Fruit fly (Drosophila melanogaster): ENCODE data around the gene inaF-D.

The inaF-D gene

DNA sequence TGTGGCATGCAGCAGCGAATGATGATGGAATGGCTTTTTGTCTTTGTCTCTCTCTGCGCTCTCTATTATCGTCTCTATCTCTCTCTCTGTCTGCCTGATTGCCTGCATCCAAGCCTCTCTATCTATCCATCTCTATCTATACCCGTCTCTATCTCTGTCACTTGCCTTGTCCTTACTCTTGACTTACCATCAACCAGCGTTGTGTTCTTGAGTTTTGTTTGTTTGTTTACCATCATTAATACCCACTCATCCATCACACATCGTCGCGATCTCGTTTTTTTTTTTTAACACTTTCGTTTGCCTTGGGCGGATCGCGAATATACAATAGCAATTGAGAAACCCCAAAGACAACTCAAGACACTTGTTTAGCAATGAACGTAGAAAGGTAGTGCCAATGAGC lies 39.2 kb downstream of the inaF-D start:
- no peak for TF ChIP-seq CG8119 (GFP tag; IDR thresholded peaks at IDR 0.05)
- no peak for TF ChIP-seq CG3032 (tag; optimal IDR thresholded peaks at IDR 0.05)
- TF ChIP-seq CG9139 (GFP tag; optimal IDR thresholded peaks at IDR 0.05): no peak
- peak; percentile 64 for TF ChIP-seq Eip78C (GFP tag)
- peak in 1 of 2 experiments; percentile 12 for TF ChIP-seq ss (GFP tag; optimal IDR thresholded peaks at IDR 0.05)
- TF ChIP-seq Eip93F (GFP tag; optimal IDR thresholded peaks at IDR 0.05): no peak
- TF ChIP-seq CG6792 (GFP tag; optimal IDR thresholded peaks at IDR 0.05): no peak
- peak; percentile 25 for TF ChIP-seq fkh (GFP tag; optimal IDR thresholded peaks at IDR 0.05)

DNA sequence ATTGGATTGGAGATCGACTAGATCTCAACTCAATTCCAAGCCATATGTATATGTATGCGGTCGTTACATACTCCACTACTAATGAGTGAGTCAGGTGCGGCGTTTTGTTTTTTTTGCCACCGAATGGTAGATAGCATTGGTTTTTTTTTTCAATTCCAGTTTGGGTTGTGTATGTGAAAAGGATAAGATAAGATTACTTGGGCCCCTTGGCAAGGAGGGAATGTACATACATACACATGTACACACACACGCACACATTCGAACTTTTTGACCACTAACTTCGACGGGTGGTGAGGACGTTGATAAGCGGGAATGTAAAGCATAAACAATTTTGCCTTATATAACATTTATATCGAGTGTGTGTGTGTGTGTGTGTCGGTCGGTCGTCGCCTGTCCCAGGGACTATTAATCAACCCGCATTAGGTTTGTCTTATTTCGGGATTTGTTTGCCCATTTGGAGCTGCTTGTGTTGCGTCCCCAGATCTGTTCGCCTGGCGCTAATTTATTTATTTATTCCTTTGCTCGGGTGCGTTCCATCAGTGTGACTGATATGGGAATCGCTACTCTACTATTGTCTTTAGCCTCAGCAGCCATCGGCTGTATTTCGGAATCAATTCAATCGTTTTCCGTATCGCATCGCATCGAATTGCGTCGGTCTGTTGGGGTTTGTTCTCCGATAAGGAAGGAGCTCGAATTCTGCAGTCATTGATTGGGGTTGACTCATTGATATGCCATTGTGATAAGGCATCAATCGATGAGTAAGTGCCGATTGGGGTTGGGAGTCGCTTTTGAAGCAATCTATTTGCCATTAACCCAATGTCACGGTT lies 41.0 kb downstream of the inaF-D start:
- TF ChIP-seq CG16779 (tag; optimal IDR thresholded peaks at IDR 0.05) (no peak), spab (GFP tag; optimal IDR thresholded peaks at IDR 0.05) (no peak), OdsH (GFP tag; optimal IDR thresholded peaks at IDR 0.05) (no peak), ss (GFP tag; optimal IDR thresholded peaks at IDR 0.05) (peak in 1 of 2 experiments; percentile 2), Eip75B (GFP tag; optimal IDR thresholded peaks at IDR 0.05) (no peak), fkh (GFP tag; optimal IDR thresholded peaks at IDR 0.05) (peak; percentile 1), CG11762 (GFP tag; optimal IDR thresholded peaks at IDR 0.05; ENCODE audit: insufficient read depth) (no peak), Smox (GFP tag; optimal IDR thresholded peaks at IDR 0.05) (no peak), Blimp-1 (GFP tag; optimal IDR thresholded peaks at IDR 0.05) (no peak), Lpt (GFP tag; optimal IDR thresholded peaks at IDR 0.05) (no peak), CG6808 (GFP tag; optimal IDR thresholded peaks at IDR 0.05) (no peak), CG8319 (GFP tag; optimal IDR thresholded peaks at IDR 0.05) (no peak), esn (GFP tag; optimal IDR thresholded peaks at IDR 0.05) (no peak), dac (GFP tag; optimal IDR thresholded peaks at IDR 0.05) (no peak), Met (GFP tag; optimal IDR thresholded peaks at IDR 0.05) (no peak), dsx (GFP tag; optimal IDR thresholded peaks at IDR 0.05; ENCODE audit: poor library complexity, severe bottlenecking) (no peak), Hr39 (GFP tag; optimal IDR thresholded peaks at IDR 0.05) (no peak), salr (GFP tag; optimal IDR thresholded peaks at IDR 0.05) (no peak), eg (GFP tag; IDR thresholded peaks at IDR 0.05) (no peak), net (GFP tag; optimal IDR thresholded peaks at IDR 0.05) (no peak), CG7368 (GFP tag; optimal IDR thresholded peaks at IDR 0.05) (no peak), cyc (GFP tag; optimal IDR thresholded peaks at IDR 0.05) (no peak), CG11902 (GFP tag; optimal IDR thresholded peaks at IDR 0.05) (no peak), CG9139 (GFP tag; optimal IDR thresholded peaks at IDR 0.05) (no peak), Eip78C (GFP tag) (peak; percentile 52), achi (GFP tag; optimal IDR thresholded peaks at IDR 0.05) (no peak), CG3032 (tag; optimal IDR thresholded peaks at IDR 0.05) (no peak), svp (GFP tag) (peak; percentile 83), fd85E (GFP tag; optimal IDR thresholded peaks at IDR 0.05) (no peak), Sox14 (GFP tag; optimal IDR thresholded peaks at IDR 0.05) (no peak), topi (GFP tag; optimal IDR thresholded peaks at IDR 0.05) (no peak), CG10631 (GFP tag; optimal IDR thresholded peaks at IDR 0.05) (no peak), vri (GFP tag; optimal IDR thresholded peaks at IDR 0.05) (peak; percentile 72)

DNA sequence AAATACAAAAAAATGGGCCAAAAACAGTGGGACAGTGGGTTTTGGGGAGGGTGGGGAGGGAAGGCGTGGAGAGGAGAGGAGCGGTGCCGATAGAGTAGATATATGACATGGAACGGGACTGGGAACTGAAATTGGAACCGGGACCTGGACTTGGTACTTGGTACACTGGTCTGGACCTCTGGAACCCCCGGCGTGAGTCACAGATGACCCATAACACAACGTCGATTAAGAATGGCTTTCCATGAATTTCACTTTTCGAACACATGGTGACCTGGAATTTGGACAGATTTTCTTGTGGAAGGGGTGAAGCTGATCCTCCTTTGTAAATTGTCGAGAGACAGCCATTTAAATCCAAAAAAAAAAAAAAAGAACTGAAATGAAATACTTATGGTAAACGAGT lies 42.2 kb downstream of the inaF-D start:
- TF ChIP-seq CG16779 (tag; optimal IDR thresholded peaks at IDR 0.05): no peak
- peak; percentile 41 for TF ChIP-seq Eip78C (GFP tag)
- peak; percentile 65 for TF ChIP-seq svp (GFP tag)
- TF ChIP-seq CG6808 (GFP tag; optimal IDR thresholded peaks at IDR 0.05): peak; percentile 5
- peak; percentile 52 for TF ChIP-seq Blimp-1 (GFP tag; optimal IDR thresholded peaks at IDR 0.05)
- 0 out of 2 replicates have a peak, but pooled peaks have one; percentile 9 for TF ChIP-seq Gug (GFP tag; IDR thresholded peaks at IDR 0.05)
- TF ChIP-seq CG11762 (GFP tag; optimal IDR thresholded peaks at IDR 0.05; ENCODE audit: insufficient read depth): no peak
